Fruit fly (Drosophila melanogaster): ENCODE measurements around the gene Alr.
A peak's percentile ranks its signal among the peaks of the same experiment; 100 is the strongest.

Gene Alr

DNA sequence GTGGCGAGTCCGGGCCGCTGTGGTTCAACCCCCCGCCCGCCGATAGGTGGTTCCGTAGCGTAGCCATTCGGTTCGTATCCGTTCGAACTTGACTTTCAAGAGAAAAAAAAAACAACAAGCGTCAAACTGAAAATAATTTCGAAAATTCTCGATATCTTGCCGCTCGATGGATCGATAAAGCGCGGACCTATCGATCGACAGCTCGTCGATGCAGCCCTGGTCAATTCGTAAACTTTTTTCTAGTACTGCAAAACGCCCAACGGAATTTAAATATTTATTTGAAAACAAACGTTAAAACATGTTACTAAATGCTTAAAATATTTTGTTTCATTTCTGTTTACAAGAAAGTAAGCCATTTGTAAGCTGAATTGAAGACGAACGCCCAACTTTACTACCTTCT, 14.1 kb downstream of the Alr start (continued):
- peak; percentile 46; the same call in 1 of the 2 replicates for TF ChIP-seq tna (GFP tag; IDR thresholded peaks at IDR 0.05; ENCODE audit: partially characterized antibody)
- peak; percentile 92 for TF ChIP-seq CG7928 (GFP tag; optimal IDR thresholded peaks at IDR 0.05)
- TF ChIP-seq CG7372 (GFP tag; IDR thresholded peaks at IDR 0.05) = no peak
- no peak for TF ChIP-seq CG9437 (GFP tag; optimal IDR thresholded peaks at IDR 0.05)
- no peak for TF ChIP-seq CG1603 (tag; optimal IDR thresholded peaks at IDR 0.05)
- TF ChIP-seq maf-S (GFP tag; optimal IDR thresholded peaks at IDR 0.05) = no peak
- TF ChIP-seq Opbp (GFP tag; IDR thresholded peaks at IDR 0.05; ENCODE audit: partially characterized antibody) = peak; percentile 52; the same call in 1 of the 3 replicates
- no peak for TF ChIP-seq CG1529 (GFP tag; optimal IDR thresholded peaks at IDR 0.05)
- TF ChIP-seq zen (tag; optimal IDR thresholded peaks at IDR 0.05) = no peak
- TF ChIP-seq HLH4C (GFP tag; IDR thresholded peaks at IDR 0.05; ENCODE audit: partially characterized antibody) = peak; percentile 48; the same call in 2 of the 3 replicates
- TF ChIP-seq pzg (GFP tag; optimal IDR thresholded peaks at IDR 0.05) = peak; percentile 69
- TF ChIP-seq Dll (GFP tag; IDR thresholded peaks at IDR 0.05; ENCODE audit: partially characterized antibody) = peak; percentile 45; the same call in 2 of the 4 replicates
- no peak for TF ChIP-seq CG6813 (GFP tag; optimal IDR thresholded peaks at IDR 0.05)
- TF ChIP-seq CG12236 (GFP tag; optimal IDR thresholded peaks at IDR 0.05) = no peak
- no peak; the same call in 2 of the 3 replicates for TF ChIP-seq knrl (GFP tag; IDR thresholded peaks at IDR 0.05; ENCODE audit: partially characterized antibody)
- no peak for TF ChIP-seq zf30C (GFP tag; optimal IDR thresholded peaks at IDR 0.05)
- TF ChIP-seq slbo (GFP tag; IDR thresholded peaks at IDR 0.05) = peak; percentile 40; the same call in 1 of the 2 replicates
- TF ChIP-seq MBD-R2 (GFP tag; IDR thresholded peaks at IDR 0.05) = peak; percentile 50
- TF ChIP-seq Nf-YC (tag; optimal IDR thresholded peaks at IDR 0.05) = no peak
- TF ChIP-seq CG7963 (GFP tag; IDR thresholded peaks at IDR 0.05; ENCODE audit: partially characterized antibody) = 0 out of 3 replicates have a peak, but pooled peaks have one; percentile 51
- no peak for TF ChIP-seq CG3838 (GFP tag; optimal IDR thresholded peaks at IDR 0.05)
- TF ChIP-seq CG14965 (GFP tag; optimal IDR thresholded peaks at IDR 0.05; ENCODE audit: borderline replicate concordance) = no peak
- TF ChIP-seq dmrt11E (tag; optimal IDR thresholded peaks at IDR 0.05) = no peak
- no peak for TF ChIP-seq CG6689 (GFP tag; IDR thresholded peaks at IDR 0.05)
- no peak for TF ChIP-seq CG33557 (GFP tag; optimal IDR thresholded peaks at IDR 0.05)
- no peak for TF ChIP-seq CG11247 (GFP tag; IDR thresholded peaks at IDR 0.05)
- TF ChIP-seq jing (GFP tag; optimal IDR thresholded peaks at IDR 0.05) = no peak
- TF ChIP-seq Poxn (GFP tag; IDR thresholded peaks at IDR 0.05) = no peak
- peak; percentile 66 for TF ChIP-seq vvl (GFP tag; IDR thresholded peaks at IDR 0.05)
- TF ChIP-seq zfh2 (GFP tag; optimal IDR thresholded peaks at IDR 0.05) = no peak
- TF ChIP-seq CG1024 (GFP tag; IDR thresholded peaks at IDR 0.05) = no peak
- peak; percentile 22 for TF ChIP-seq NC2β (GFP tag; optimal IDR thresholded peaks at IDR 0.05)
- TF ChIP-seq Kr (GFP tag; optimal IDR thresholded peaks at IDR 0.05) = no peak
- no peak for TF ChIP-seq CG11456 (GFP tag; IDR thresholded peaks at IDR 0.05)
- no peak for TF ChIP-seq Eip74EF (GFP tag; optimal IDR thresholded peaks at IDR 0.05)
- no peak for TF ChIP-seq CG15073 (GFP tag; optimal IDR thresholded peaks at IDR 0.05)
- TF ChIP-seq CG30431 (GFP tag; optimal IDR thresholded peaks at IDR 0.05) = no peak
- TF ChIP-seq tio (GFP tag; optimal IDR thresholded peaks at IDR 0.05) = no peak
- TF ChIP-seq hkb (optimal IDR thresholded peaks at IDR 0.05) = no peak
- TF ChIP-seq hkb (GFP tag; IDR thresholded peaks at IDR 0.05) = no peak
- TF ChIP-seq kah (GFP tag; optimal IDR thresholded peaks at IDR 0.05) = no peak
- TF ChIP-seq bowl (GFP tag; IDR thresholded peaks at IDR 0.05) = no peak
- no peak for TF ChIP-seq CG6254 (GFP tag; optimal IDR thresholded peaks at IDR 0.05)
- TF ChIP-seq BEAF-32 (GFP tag; optimal IDR thresholded peaks at IDR 0.05) = peak; percentile 72
- TF ChIP-seq HmgD (GFP tag; optimal IDR thresholded peaks at IDR 0.05) = no peak
- 0 out of 3 replicates have a peak, but pooled peaks have one; percentile 28 for TF ChIP-seq zen2 (GFP tag; IDR thresholded peaks at IDR 0.05; ENCODE audit: partially characterized antibody)
- no peak for TF ChIP-seq MTF-1 (GFP tag; optimal IDR thresholded peaks at IDR 0.05; ENCODE audit: borderline replicate concordance)
- no peak for TF ChIP-seq Hsf (GFP tag; optimal IDR thresholded peaks at IDR 0.05)
- no peak for TF ChIP-seq CG12071 (GFP tag; optimal IDR thresholded peaks at IDR 0.05)
- no peak for TF ChIP-seq Abd-B (GFP tag; optimal IDR thresholded peaks at IDR 0.05)
